Worm (Caenorhabditis elegans): ENCODE results near the gene F36H9.1.

DNA sequence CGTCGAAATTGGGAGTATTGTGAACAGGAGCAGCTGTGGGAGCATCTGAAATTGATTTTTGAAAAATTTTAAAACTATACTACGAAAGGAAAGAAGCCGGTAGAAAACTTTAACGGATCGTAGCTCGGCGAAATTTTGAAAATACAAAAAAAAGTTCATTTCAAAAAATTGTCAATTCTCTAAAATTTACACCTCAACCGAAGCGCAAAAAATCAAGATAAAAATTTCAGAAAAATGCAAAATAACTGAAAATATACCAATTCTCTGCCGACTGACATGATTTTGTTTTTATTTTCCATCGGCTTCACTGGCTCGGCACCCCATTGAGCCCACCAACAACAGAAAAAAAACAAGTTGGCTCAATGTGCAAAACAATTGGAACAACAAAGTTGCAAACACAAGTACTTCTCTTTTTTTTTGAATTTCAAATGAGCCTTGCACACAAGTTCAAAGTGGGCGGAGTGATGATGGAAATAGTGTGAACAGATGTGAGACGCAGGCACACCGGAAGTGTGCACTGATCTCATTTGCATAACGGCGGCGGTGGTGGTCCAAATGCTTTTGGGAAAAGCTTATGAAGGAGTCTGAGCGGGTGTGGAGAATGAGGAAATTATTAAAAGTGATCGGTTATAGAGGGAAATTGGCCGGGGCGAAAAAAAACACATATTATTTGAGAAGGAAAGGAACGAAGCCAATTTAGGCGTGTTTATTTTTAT lies 19.3 kb upstream of the F36H9.1 start, which contains the start of gene F36H9.7:
- TF ChIP-seq snpc-4 (tag; optimal IDR thresholded peaks at IDR 0.05) (no peak), ztf-11 (tag; optimal IDR thresholded peaks at IDR 0.05) (no peak), ceh-8 (GFP tag; optimal IDR thresholded peaks at IDR 0.05) (no peak), zag-1 (tag; optimal IDR thresholded peaks at IDR 0.05) (no peak), jun-1 (tag; optimal IDR thresholded peaks at IDR 0.05) (no peak), nhr-90 (tag; optimal IDR thresholded peaks at IDR 0.05; ENCODE audit: poor library complexity) (no peak), unc-62 (GFP tag; optimal IDR thresholded peaks at IDR 0.05) (no peak), swsn-7 (tag; optimal IDR thresholded peaks at IDR 0.05) (no peak), dpl-1 (GFP tag; optimal IDR thresholded peaks at IDR 0.05) (no peak), nhr-77 (tag; optimal IDR thresholded peaks at IDR 0.05) (no peak), pqm-1 (tag; optimal IDR thresholded peaks at IDR 0.05) (no peak)

Measured in whole organism, L1 larva.